Fruit fly (Drosophila melanogaster) whole organism, embryonic: ENCODE measurements around the gene Fie.

Source experiments
- ATbp ChIP-seq: fragments of 200-800 bp; sonication (Bioruptor generic); optimal IDR thresholded peaks from 2 replicates; lab custom pipeline; 2017; ENCODE audit warnings: missing biosample characterization, mild to moderate bottlenecking, missing genetic modification characterization, missing genetic modification reagents
- Atf-2 ChIP-seq: fragments of 200-800 bp; sonication (Bioruptor generic); optimal IDR thresholded peaks from 2 replicates; lab custom pipeline; 2016; ENCODE audit warnings: missing biosample characterization, missing genetic modification characterization
- CG10209 ChIP-seq: fragments of 200-800 bp; sonication (Bioruptor generic); optimal IDR thresholded peaks from 3 replicates; lab custom pipeline; 2017; ENCODE audit warnings: missing biosample characterization, mild to moderate bottlenecking, missing genetic modification characterization, missing genetic modification reagents
- CG10267 ChIP-seq: fragments of 200-800 bp; sonication (Bioruptor generic); optimal IDR thresholded peaks from 2 replicates; lab custom pipeline; 2018; ENCODE audit warnings: missing biosample characterization, mild to moderate bottlenecking, missing genetic modification characterization, moderate library complexity
- CG10979 ChIP-seq: fragments of 200-800 bp; sonication (Bioruptor generic); optimal IDR thresholded peaks from 2 replicates; lab custom pipeline; 2018; ENCODE audit warnings: missing biosample characterization, mild to moderate bottlenecking, missing genetic modification characterization, moderate library complexity
- CG11093 ChIP-seq: fragments of 200-800 bp; sonication (Bioruptor generic); IDR thresholded peaks from 3 replicates; pipeline ENCODE4 v1.3.6; 2022; ENCODE audit warnings: missing biosample characterization, missing genetic modification characterization
- CG13424 ChIP-seq: fragments of 200-800 bp; sonication (Bioruptor generic); optimal IDR thresholded peaks from 2 replicates; lab custom pipeline; 2019; ENCODE audit warnings: missing biosample characterization, mild to moderate bottlenecking, missing genetic modification characterization, moderate library complexity
- CG14667 ChIP-seq: fragments of 200-800 bp; sonication (Bioruptor generic); IDR thresholded peaks from 2 replicates; pipeline ENCODE4 v1.3.6; 2022; ENCODE audit warnings: missing biosample characterization, missing genetic modification characterization
- CG1529 ChIP-seq: fragments of 200-800 bp; sonication (Bioruptor generic); optimal IDR thresholded peaks from 3 replicates; lab custom pipeline; 2018; ENCODE audit warnings: missing biosample characterization, missing genetic modification characterization
- CG17361 ChIP-seq: fragments of 200-800 bp; sonication (Bioruptor generic); IDR thresholded peaks from 3 replicates; pipeline ENCODE4 v1.3.6; 2022; ENCODE audit warnings: missing biosample characterization, missing genetic modification characterization
- CG17385 ChIP-seq: fragments of 200-800 bp; sonication (Bioruptor generic); optimal IDR thresholded peaks from 3 replicates; lab custom pipeline; 2018; ENCODE audit warnings: missing biosample characterization, mild to moderate bottlenecking, missing genetic modification characterization
- CG30403 ChIP-seq: fragments of 200-800 bp; sonication (Bioruptor generic); optimal IDR thresholded peaks from 3 replicates; lab custom pipeline; 2016; ENCODE audit warnings: missing biosample characterization, missing genetic modification characterization
- CG30431 ChIP-seq: fragments of 200-800 bp; sonication (Bioruptor generic); optimal IDR thresholded peaks from 2 replicates; lab custom pipeline; 2017; ENCODE audit warnings: missing biosample characterization, missing genetic modification characterization
- CG31441 ChIP-seq: fragments of 200-800 bp; sonication (Bioruptor generic); IDR thresholded peaks from 2 replicates; pipeline ENCODE4 v1.3.6; 2022; ENCODE audit warnings: missing biosample characterization, missing genetic modification characterization
- CG4424 ChIP-seq: fragments of 200-800 bp; sonication (Bioruptor generic); optimal IDR thresholded peaks from 3 replicates; lab custom pipeline; 2016; ENCODE audit warnings: missing biosample characterization, missing genetic modification characterization
- CG6254 ChIP-seq: fragments of 200-800 bp; sonication (Bioruptor generic); optimal IDR thresholded peaks from 3 replicates; lab custom pipeline; 2017; ENCODE audit warnings: mild to moderate bottlenecking, missing biosample characterization, missing genetic modification reagents, missing genetic modification characterization
- CG7357 ChIP-seq: fragments of 200-800 bp; sonication (Bioruptor generic); IDR thresholded peaks from 3 replicates; pipeline ENCODE4 v1.3.6; 2022; ENCODE audit warnings: missing biosample characterization, missing genetic modification characterization
- CG8359 ChIP-seq: fragments of 200-800 bp; sonication (Bioruptor generic); optimal IDR thresholded peaks from 2 replicates; lab custom pipeline; 2017; ENCODE audit warnings: missing biosample characterization, mild to moderate bottlenecking, missing genetic modification characterization, borderline replicate concordance
- CG9932 ChIP-seq: fragments of 200-800 bp; sonication (Bioruptor generic); IDR thresholded peaks from 2 replicates; pipeline ENCODE4 v1.3.6; 2022; ENCODE audit warnings: missing biosample characterization, missing genetic modification characterization
- Chrac-16 ChIP-seq: fragments of 200-800 bp; sonication (Bioruptor generic); optimal IDR thresholded peaks from 3 replicates; lab custom pipeline; 2016; ENCODE audit warnings: missing biosample characterization, missing genetic modification characterization
- CoRest ChIP-seq: fragments of 200-800 bp; sonication (Bioruptor generic); optimal IDR thresholded peaks from 3 replicates; lab custom pipeline; 2018; ENCODE audit warnings: missing biosample characterization, mild to moderate bottlenecking, missing genetic modification characterization, moderate library complexity
- Eip74EF ChIP-seq, 2 experiments: fragments of 200-800 bp in 1 of 2; fragments of >200 bp in 1 of 2; sonication (Bioruptor generic) in 1 of 2; optimal IDR thresholded peaks; 2 replicates each; lab custom pipeline; 2017 to 2019; ENCODE audit warnings: missing biosample characterization in 2 of 2, missing genetic modification characterization in 2 of 2, mild to moderate bottlenecking in 1 of 2, moderate library complexity in 1 of 2
- Hsf ChIP-seq: fragments of 200-800 bp; sonication (Bioruptor generic); optimal IDR thresholded peaks from 3 replicates; lab custom pipeline; 2016; ENCODE audit warnings: missing biosample characterization, missing genetic modification characterization
- Meics ChIP-seq: fragments of 200-800 bp; sonication (Bioruptor generic); optimal IDR thresholded peaks from 2 replicates; lab custom pipeline; 2017; ENCODE audit warnings: missing biosample characterization, mild to moderate bottlenecking, missing genetic modification characterization
- PHDP ChIP-seq: fragments of 200-800 bp; sonication (Bioruptor generic); optimal IDR thresholded peaks from 3 replicates; lab custom pipeline; 2018; ENCODE audit warnings: missing biosample characterization, mild to moderate bottlenecking, missing genetic modification characterization, moderate library complexity
- Six4 ChIP-seq: fragments of 200-800 bp; sonication (Bioruptor generic); optimal IDR thresholded peaks from 2 replicates; lab custom pipeline; 2016; ENCODE audit warnings: missing biosample characterization, missing genetic modification characterization
- Taf1 ChIP-seq: fragments of 200-800 bp; sonication (Bioruptor generic); IDR thresholded peaks from 2 replicates; pipeline ENCODE4 v1.3.6; 2022; ENCODE audit warnings: missing biosample characterization, missing genetic modification characterization
- az2 ChIP-seq: fragments of 200-800 bp; sonication (Bioruptor generic); optimal IDR thresholded peaks from 3 replicates; lab custom pipeline; 2016; ENCODE audit warnings: missing biosample characterization, missing genetic modification characterization
- bcd ChIP-seq: fragments of 200-800 bp; sonication (Bioruptor generic); optimal IDR thresholded peaks from 2 replicates; lab custom pipeline; 2017; ENCODE audit warnings: missing biosample characterization, mild to moderate bottlenecking, missing genetic modification characterization
- btn ChIP-seq: fragments of 200-800 bp; sonication (Bioruptor generic); optimal IDR thresholded peaks from 2 replicates; lab custom pipeline; 2016; ENCODE audit warnings: missing biosample characterization, missing genetic modification characterization
- ci ChIP-seq: fragments of 200-800 bp; sonication (Bioruptor generic); IDR thresholded peaks from 3 replicates; pipeline ENCODE4 v1.3.6; 2022; ENCODE audit warnings: missing biosample characterization, missing genetic modification characterization
- crol ChIP-seq: fragments of 200-800 bp; sonication (Bioruptor generic); IDR thresholded peaks from 2 replicates; pipeline ENCODE4 v1.3.6; 2022; ENCODE audit warnings: missing biosample characterization, missing genetic modification characterization
- dmrt11E ChIP-seq: fragments of 200-800 bp; sonication (Bioruptor generic); optimal IDR thresholded peaks from 3 replicates; lab custom pipeline; 2018; ENCODE audit warnings: missing biosample characterization, mild to moderate bottlenecking, missing genetic modification characterization, moderate library complexity
- dmrt99B ChIP-seq: fragments of 200-800 bp; sonication (Bioruptor generic); optimal IDR thresholded peaks from 2 replicates; lab custom pipeline; 2018; ENCODE audit warnings: missing biosample characterization, mild to moderate bottlenecking, missing genetic modification characterization, moderate library complexity
- dysf ChIP-seq: fragments of 200-800 bp; sonication (Bioruptor generic); IDR thresholded peaks from 3 replicates; pipeline ENCODE4 v1.3.6; 2022; ENCODE audit warnings: missing biosample characterization, missing genetic modification characterization
- emc ChIP-seq: fragments of 200-800 bp; sonication (Bioruptor generic); optimal IDR thresholded peaks from 2 replicates; lab custom pipeline; 2016; ENCODE audit warnings: missing biosample characterization, missing genetic modification characterization
- ewg ChIP-seq: fragments of 200-800 bp; sonication (Bioruptor generic); optimal IDR thresholded peaks from 3 replicates; lab custom pipeline; 2017; ENCODE audit warnings: mild to moderate bottlenecking, missing biosample characterization, missing genetic modification reagents, missing genetic modification characterization
- grau ChIP-seq: fragments of 200-800 bp; optimal IDR thresholded peaks from 3 replicates; lab custom pipeline; 2019; ENCODE audit warnings: missing biosample characterization, mild to moderate bottlenecking, missing genetic modification characterization, moderate library complexity
- h ChIP-seq: fragments of >200 bp; optimal IDR thresholded peaks from 2 replicates; lab custom pipeline; 2017
- hkb ChIP-seq, 2 experiments: fragments of 200-800 bp in 1 of 2; fragments of >200 bp in 1 of 2; sonication (Bioruptor generic) in 1 of 2; IDR thresholded peaks in 1 of 2; optimal IDR thresholded peaks in 1 of 2; 2 replicates each; pipeline versions ENCODE4 v1.3.6 to Lab custom; 2017 to 2022; ENCODE audit warnings: missing biosample characterization in 1 of 2, missing genetic modification characterization in 1 of 2
- jing ChIP-seq: fragments of 200-800 bp; sonication (Bioruptor generic); optimal IDR thresholded peaks from 2 replicates; lab custom pipeline; 2018; ENCODE audit warnings: missing biosample characterization, mild to moderate bottlenecking, missing genetic modification characterization
- kay ChIP-seq: fragments of 200-800 bp; sonication (Bioruptor generic); optimal IDR thresholded peaks from 2 replicates; lab custom pipeline; 2016; ENCODE audit warnings: missing biosample characterization, missing genetic modification characterization
- p53 ChIP-seq: fragments of 200-800 bp; sonication (Bioruptor generic); optimal IDR thresholded peaks from 2 replicates; lab custom pipeline; 2016; ENCODE audit warnings: missing biosample characterization, missing genetic modification characterization
- prd ChIP-seq, 3 experiments: fragments of >200 bp in 2 of 3; fragments of 200-800 bp in 1 of 3; sonication (Bioruptor generic) in 1 of 3; optimal IDR thresholded peaks in 2 of 3; IDR thresholded peaks in 1 of 3; 2 replicates in 2 of 3; 3 replicates in 1 of 3; pipeline versions ENCODE4 v1.3.6 to Lab custom; 2017 to 2022; ENCODE audit warnings: missing biosample characterization in 1 of 3, missing genetic modification characterization in 1 of 3
- schlank ChIP-seq: fragments of 200-800 bp; sonication (Bioruptor generic); optimal IDR thresholded peaks from 2 replicates; lab custom pipeline; 2018; ENCODE audit warnings: missing biosample characterization, mild to moderate bottlenecking, missing genetic modification characterization
- slbo ChIP-seq: fragments of 200-800 bp; sonication (Bioruptor generic); IDR thresholded peaks from 2 replicates; pipeline ENCODE4 v1.3.6; 2022; ENCODE audit warnings: missing biosample characterization, missing genetic modification characterization
- so ChIP-seq: fragments of 200-800 bp; sonication (Bioruptor generic); IDR thresholded peaks from 3 replicates; pipeline ENCODE4 v1.3.6; 2022; ENCODE audit warnings: missing biosample characterization, missing genetic modification characterization
- tna ChIP-seq: fragments of 200-800 bp; sonication (Bioruptor generic); IDR thresholded peaks from 2 replicates; pipeline ENCODE4 v1.3.6; 2022; ENCODE audit warnings: missing biosample characterization, missing genetic modification characterization; ENCODE audit not compliant: partially characterized antibody
- vvl ChIP-seq: fragments of 200-800 bp; sonication (Bioruptor generic); IDR thresholded peaks from 2 replicates; pipeline ENCODE4 v1.3.6; 2022; ENCODE audit warnings: missing biosample characterization, missing genetic modification characterization

Gene Fie

DNA sequence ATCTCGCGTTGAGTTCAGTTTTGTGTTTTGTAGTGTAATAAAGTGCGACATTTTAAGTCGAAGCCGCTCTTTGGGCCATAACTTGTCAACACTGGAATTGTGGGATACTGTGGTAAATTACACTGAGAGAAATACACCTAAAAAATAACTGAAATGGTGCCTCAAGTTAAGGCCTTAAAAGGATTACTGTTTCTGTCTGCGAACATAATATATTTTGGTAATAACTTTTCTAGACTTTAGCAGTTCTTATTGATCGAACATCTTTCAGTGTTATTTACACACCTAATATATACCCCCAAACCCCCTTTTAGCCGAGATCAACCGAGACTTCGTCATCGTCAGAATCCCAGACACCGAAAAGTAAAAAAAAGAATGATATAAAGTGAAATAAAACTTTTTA lies 40.5 kb upstream of the Fie start (continued):
- TF ChIP-seq Chrac-16 (GFP tag; lab: Kevin White, UChicago) (peak; percentile 4), crol (no peak), dmrt11E (peak; percentile 62), dmrt99B (tag; lab: Kevin White, UChicago) (peak; percentile 44), CG7357 (GFP tag; lab: Robert Waterston, UW) (no peak), Atf-2 (GFP tag; lab: Kevin White, UChicago) (peak; percentile 0), bcd (GFP tag; lab: Kevin White, UChicago) (peak; percentile 21), CG14667 (peak; percentile 33; the same call in 1 of the 2 replicates), emc (no peak), ci (peak; percentile 47; the same call in 1 of the 3 replicates), dysf (GFP tag; lab: Robert Waterston, UW) (0 out of 3 replicates have a peak, but pooled peaks have one; percentile 25), CoRest (tag; lab: Kevin White, UChicago) (peak; percentile 41), grau (tag; lab: Kevin White, UChicago) (peak; percentile 36), CG4424 (peak; percentile 61), CG30431 (GFP tag; lab: Kevin White, UChicago) (peak; percentile 0), vvl (GFP tag; lab: Robert Waterston, UW) (peak; percentile 59), prd (optimal IDR thresholded peaks at IDR 0.05; lab: Kevin White, UChicago) (no peak), prd (GFP tag; IDR thresholded peaks at IDR 0.05; lab: Robert Waterston, UW) (peak; percentile 34; the same call in 1 of the 3 replicates), CG6254 (peak; percentile 42), kay (GFP tag; lab: Kevin White, UChicago) (no peak), so (GFP tag; lab: Robert Waterston, UW) (0 out of 3 replicates have a peak, but pooled peaks have one; percentile 14), Meics (GFP tag; lab: Kevin White, UChicago) (no peak), jing (GFP tag; lab: Kevin White, UChicago) (peak; percentile 4), ewg (GFP tag; lab: Kevin White, UChicago) (peak; percentile 31), CG17385 (GFP tag; lab: Kevin White, UChicago) (peak; percentile 9), CG17361 (GFP tag; lab: Robert Waterston, UW) (peak; percentile 48; the same call in 1 of the 3 replicates), h (no peak), CG9932 (peak; percentile 47; the same call in 1 of the 2 replicates), CG13424 (tag; lab: Kevin White, UChicago) (peak; percentile 23), btn (GFP tag; lab: Kevin White, UChicago) (no peak), az2 (GFP tag; lab: Kevin White, UChicago) (peak; percentile 42), slbo (GFP tag; lab: Robert Waterston, UW) (peak; percentile 74), CG1529 (GFP tag; lab: Kevin White, UChicago) (peak; percentile 16), schlank (tag; lab: Kevin White, UChicago) (no peak), CG30403 (GFP tag; lab: Kevin White, UChicago) (peak; percentile 26), PHDP (tag; lab: Kevin White, UChicago) (peak; percentile 24), CG10979 (peak; percentile 64), CG11093 (GFP tag; lab: Robert Waterston, UW) (0 out of 3 replicates have a peak, but pooled peaks have one; percentile 26), CG31441 (GFP tag; lab: Robert Waterston, UW) (peak; percentile 52), tna (GFP tag; lab: Robert Waterston, UW) (no peak), Taf1 (GFP tag; lab: Robert Waterston, UW) (no peak), Six4 (GFP tag; lab: Kevin White, UChicago) (peak; percentile 44), hkb (optimal IDR thresholded peaks at IDR 0.05; lab: Kevin White, UChicago) (no peak), hkb (GFP tag; IDR thresholded peaks at IDR 0.05; lab: Robert Waterston, UW) (0 out of 2 replicates have a peak, but pooled peaks have one; percentile 9), ATbp (GFP tag; lab: Kevin White, UChicago) (peak; percentile 18), p53 (peak; percentile 20), CG10209 (GFP tag; lab: Kevin White, UChicago) (peak; percentile 30), CG8359 (GFP tag; lab: Kevin White, UChicago) (no peak), CG10267 (tag; lab: Kevin White, UChicago) (peak; percentile 48), Eip74EF (GFP tag; optimal IDR thresholded peaks at IDR 0.05; lab: Kevin White, UChicago) (no peak), Hsf (peak; percentile 12)
